Worm (Caenorhabditis elegans) whole organism, young adult: ENCODE data around the gene dnc-1.

Experiments
- B0035.1 ChIP-seq: sonication (generic microtip); optimal IDR thresholded peaks from 2 replicates; lab custom pipeline; 2016; ENCODE audit warnings: missing genetic modification characterization, mild to moderate bottlenecking, missing compliant biosample characterization, missing genotype, missing genetic modification reagents
- B0336.3 ChIP-seq: fragments of 200-800 bp; sonication (Bioruptor generic); IDR thresholded peaks from 2 replicates; pipeline ENCODE4 v1.3.6; 2022; ENCODE audit warnings: missing genetic modification characterization, missing compliant biosample characterization
- C06A6.2 ChIP-seq: fragments of 200-800 bp; sonication (Bioruptor generic); conservative IDR thresholded peaks from 2 replicates; pipeline ENCODE4 v1.3.6; 2022; ENCODE audit warnings: missing genetic modification characterization, missing compliant biosample characterization
- F10E7.11 ChIP-seq: sonication (generic microtip); optimal IDR thresholded peaks from 2 replicates; lab custom pipeline; 2017; ENCODE audit warnings: mild to moderate bottlenecking, missing genetic modification characterization, moderate library complexity, missing compliant biosample characterization
- F22D6.2 ChIP-seq: sonication (generic microtip); optimal IDR thresholded peaks from 2 replicates; lab custom pipeline; 2016; ENCODE audit warnings: mild to moderate bottlenecking, missing genetic modification characterization, missing compliant biosample characterization
- F52B5.7 ChIP-seq: sonication (generic microtip); optimal IDR thresholded peaks from 2 replicates; lab custom pipeline; 2016; ENCODE audit warnings: mild to moderate bottlenecking, missing genetic modification characterization, missing compliant biosample characterization
- F55B11.4 ChIP-seq: sonication (generic microtip); optimal IDR thresholded peaks from 2 replicates; lab custom pipeline; 2016; ENCODE audit warnings: missing compliant biosample characterization, missing genetic modification characterization, borderline replicate concordance; ENCODE audit not compliant: insufficient read depth
- K11D2.4 ChIP-seq: fragments of 200-800 bp; sonication (Bioruptor generic); IDR thresholded peaks from 2 replicates; pipeline ENCODE4 v1.3.6; 2022; ENCODE audit warnings: missing genetic modification reagents, missing genetic modification characterization, missing compliant biosample characterization
- K12H6.12 ChIP-seq: fragments of 200-800 bp; sonication (Bioruptor generic); optimal IDR thresholded peaks from 2 replicates; lab custom pipeline; 2018; ENCODE audit warnings: mild to moderate bottlenecking, missing genetic modification characterization, missing compliant biosample characterization
- Y53F4B.3 ChIP-seq: fragments of 200-800 bp; sonication (Bioruptor generic); IDR thresholded peaks from 2 replicates; pipeline ENCODE4 v1.3.6; 2022; ENCODE audit warnings: missing genetic modification reagents, missing genetic modification characterization, missing compliant biosample characterization
- Y67H2A.10 ChIP-seq: fragments of 200-800 bp; sonication (Bioruptor generic); conservative IDR thresholded peaks from 2 replicates; pipeline ENCODE4 v1.3.6; 2022; ENCODE audit warnings: missing genetic modification reagents, missing genetic modification characterization, missing compliant biosample characterization
- Y95B8A.8 ChIP-seq: fragments of 200-800 bp; sonication (Bioruptor generic); IDR thresholded peaks from 2 replicates; pipeline ENCODE4 v1.3.6; 2022; ENCODE audit warnings: missing genetic modification reagents, missing genetic modification characterization, missing compliant biosample characterization
- ZK185.1 ChIP-seq: sonication (generic microtip); optimal IDR thresholded peaks from 2 replicates; lab custom pipeline; 2016; ENCODE audit warnings: mild to moderate bottlenecking, missing genetic modification characterization, missing compliant biosample characterization; ENCODE audit not compliant: poor library complexity, severe bottlenecking
- ama-1 ChIP-seq, 3 experiments: fragments of 150-350 bp in 1 of 3; sonication (generic microtip) in 2 of 3; optimal IDR thresholded peaks; 2 replicates each; lab custom pipeline; 2014 to 2018; ENCODE audit warnings: missing biosample characterization in 2 of 3, missing genetic modification characterization in 2 of 3, missing genetic modification reagents in 2 of 3
- atf-7 ChIP-seq: sonication (generic microtip); optimal IDR thresholded peaks from 2 replicates; lab custom pipeline; 2017; ENCODE audit warnings: mild to moderate bottlenecking, missing genetic modification characterization, missing compliant biosample characterization
- attf-5 ChIP-seq: fragments of 200-800 bp; sonication (Bioruptor generic); optimal IDR thresholded peaks from 2 replicates; lab custom pipeline; 2018; ENCODE audit warnings: mild to moderate bottlenecking, missing genetic modification characterization, missing compliant biosample characterization
- attf-6 ChIP-seq: fragments of 200-800 bp; sonication (Bioruptor generic); IDR thresholded peaks from 2 replicates; pipeline ENCODE4 v1.3.6; 2022; ENCODE audit warnings: missing genetic modification reagents, missing genetic modification characterization, missing compliant biosample characterization
- cebp-1 ChIP-seq, 2 experiments: fragments of 200-800 bp in 1 of 2; sonication (Bioruptor generic) in 1 of 2; sonication (generic microtip) in 1 of 2; IDR thresholded peaks in 1 of 2; optimal IDR thresholded peaks in 1 of 2; 2 replicates each; pipeline versions ENCODE4 v1.3.6 to Lab custom; 2017 to 2022; ENCODE audit warnings: missing compliant biosample characterization in 2 of 2, missing genetic modification characterization in 2 of 2, mild to moderate bottlenecking in 1 of 2, missing genetic modification reagents in 1 of 2, moderate library complexity in 1 of 2
- ceh-40 ChIP-seq: fragments of 200-800 bp; sonication (Bioruptor generic); IDR thresholded peaks from 2 replicates; pipeline ENCODE4 v1.3.6; 2022; ENCODE audit warnings: missing genetic modification characterization, missing compliant biosample characterization
- ceh-79 ChIP-seq: sonication (generic microtip); optimal IDR thresholded peaks from 2 replicates; lab custom pipeline; 2017; ENCODE audit warnings: mild to moderate bottlenecking, missing genetic modification characterization, missing compliant biosample characterization
- chd-7 ChIP-seq: sonication (generic microtip); optimal IDR thresholded peaks from 2 replicates; lab custom pipeline; 2016; ENCODE audit warnings: mild to moderate bottlenecking, missing genetic modification characterization, moderate library complexity, missing compliant biosample characterization
- die-1 ChIP-seq: sonication (generic microtip); optimal IDR thresholded peaks from 2 replicates; lab custom pipeline; 2016; ENCODE audit warnings: missing genotype, mild to moderate bottlenecking, missing genetic modification characterization, missing compliant biosample characterization
- dox-1 ChIP-seq: fragments of 200-800 bp; sonication (Bioruptor generic); IDR thresholded peaks from 2 replicates; pipeline ENCODE4 v1.3.6; 2022; ENCODE audit warnings: missing genetic modification reagents, missing genetic modification characterization, missing compliant biosample characterization
- egl-44 ChIP-seq: fragments of 200-800 bp; sonication (Bioruptor generic); IDR thresholded peaks from 2 replicates; pipeline ENCODE4 v1.3.6; 2022; ENCODE audit warnings: missing genetic modification reagents, missing genetic modification characterization, missing compliant biosample characterization
- egrh-3 ChIP-seq: fragments of 200-800 bp; sonication (Bioruptor generic); IDR thresholded peaks from 2 replicates; pipeline ENCODE4 v1.3.6; 2022; ENCODE audit warnings: missing genetic modification reagents, missing genetic modification characterization, missing compliant biosample characterization
- ekl-4 ChIP-seq: fragments of 200-800 bp; sonication (Bioruptor generic); IDR thresholded peaks from 2 replicates; pipeline ENCODE4 v1.3.6; 2022; ENCODE audit warnings: missing genetic modification reagents, missing genetic modification characterization, missing compliant biosample characterization
- hlh-26 ChIP-seq: fragments of 200-800 bp; sonication (Bioruptor generic); conservative IDR thresholded peaks from 2 replicates; pipeline ENCODE4 v1.3.6; 2022; ENCODE audit warnings: missing genetic modification reagents, missing genetic modification characterization, missing compliant biosample characterization
- let-526 ChIP-seq: fragments of 200-800 bp; sonication (Bioruptor generic); IDR thresholded peaks from 2 replicates; pipeline ENCODE4 v1.3.6; 2022; ENCODE audit warnings: missing genetic modification reagents, missing genetic modification characterization, missing compliant biosample characterization
- let-607 ChIP-seq, 2 experiments: fragments of 200-800 bp in 1 of 2; sonication (Bioruptor generic) in 1 of 2; sonication (generic microtip) in 1 of 2; optimal IDR thresholded peaks; 2 replicates each; lab custom pipeline; 2016 to 2018; ENCODE audit warnings: mild to moderate bottlenecking in 2 of 2, missing compliant biosample characterization in 2 of 2, missing genetic modification characterization in 2 of 2, moderate library complexity in 2 of 2, missing genotype in 1 of 2
- lin-26 ChIP-seq: fragments of 200-800 bp; sonication (Bioruptor generic); IDR thresholded peaks from 2 replicates; pipeline ENCODE4 v1.3.6; 2022; ENCODE audit warnings: missing genetic modification reagents, missing genetic modification characterization, missing compliant biosample characterization
- lin-40 ChIP-seq: sonication (generic microtip); optimal IDR thresholded peaks from 2 replicates; lab custom pipeline; 2016; ENCODE audit warnings: missing genetic modification characterization, mild to moderate bottlenecking, missing compliant biosample characterization, missing genotype, missing genetic modification reagents
- lir-1 ChIP-seq: fragments of 200-800 bp; sonication (Bioruptor generic); conservative IDR thresholded peaks from 2 replicates; pipeline ENCODE4 v1.3.6; 2022; ENCODE audit warnings: missing genetic modification reagents, missing genetic modification characterization, missing compliant biosample characterization
- madf-10 ChIP-seq: sonication (generic microtip); optimal IDR thresholded peaks from 2 replicates; lab custom pipeline; 2016; ENCODE audit warnings: mild to moderate bottlenecking, missing genetic modification characterization, missing compliant biosample characterization
- madf-3 ChIP-seq: fragments of 200-800 bp; sonication (Bioruptor generic); IDR thresholded peaks from 2 replicates; pipeline ENCODE4 v1.3.6; 2022; ENCODE audit warnings: missing genetic modification reagents, missing genetic modification characterization, missing compliant biosample characterization
- mcd-1 ChIP-seq: fragments of 200-800 bp; sonication (Bioruptor generic); IDR thresholded peaks from 2 replicates; pipeline ENCODE4 v1.3.6; 2022; ENCODE audit warnings: missing genetic modification reagents, missing genetic modification characterization, missing compliant biosample characterization
- nfyb-1 ChIP-seq: fragments of 200-800 bp; sonication (Bioruptor generic); IDR thresholded peaks from 2 replicates; pipeline ENCODE4 v1.3.6; 2022; ENCODE audit warnings: missing genetic modification reagents, missing genetic modification characterization, missing compliant biosample characterization
- nhr-80 ChIP-seq: sonication (generic microtip); optimal IDR thresholded peaks from 2 replicates; lab custom pipeline; 2016; ENCODE audit warnings: missing genetic modification characterization, missing compliant biosample characterization
- pbrm-1 ChIP-seq: fragments of 200-800 bp; sonication (Bioruptor generic); IDR thresholded peaks from 2 replicates; pipeline ENCODE4 v1.3.6; 2022; ENCODE audit warnings: missing genetic modification reagents, missing genetic modification characterization, missing compliant biosample characterization
- rcor-1 ChIP-seq: fragments of 200-800 bp; sonication (Bioruptor generic); IDR thresholded peaks from 2 replicates; pipeline ENCODE4 v1.3.6; 2022; ENCODE audit warnings: missing genetic modification reagents, missing genetic modification characterization, missing compliant biosample characterization
- repo-1 ChIP-seq: sonication (generic microtip); optimal IDR thresholded peaks from 2 replicates; lab custom pipeline; 2017; ENCODE audit warnings: mild to moderate bottlenecking, missing genetic modification characterization, missing compliant biosample characterization
- somi-1 ChIP-seq: fragments of 200-800 bp; sonication (Bioruptor generic); optimal IDR thresholded peaks from 2 replicates; lab custom pipeline; 2018; ENCODE audit warnings: mild to moderate bottlenecking, missing genetic modification characterization, missing compliant biosample characterization
- tbp1 ChIP-seq: fragments of 200-800 bp; sonication (Bioruptor generic); optimal IDR thresholded peaks from 2 replicates; lab custom pipeline; 2018; ENCODE audit warnings: mild to moderate bottlenecking, missing genetic modification characterization, missing compliant biosample characterization
- unc-62 ChIP-seq: fragments of 150-350 bp; optimal IDR thresholded peaks from 2 replicates; lab custom pipeline; 2014; ENCODE audit warnings: missing biosample characterization, missing genetic modification reagents, missing genetic modification characterization
- zim-3 ChIP-seq: sonication (generic microtip); optimal IDR thresholded peaks from 2 replicates; lab custom pipeline; 2017; ENCODE audit warnings: mild to moderate bottlenecking, missing genetic modification characterization, moderate library complexity, missing compliant biosample characterization
- ztf-22 ChIP-seq: fragments of 200-800 bp; sonication (Bioruptor generic); optimal IDR thresholded peaks from 2 replicates; lab custom pipeline; 2018; ENCODE audit warnings: mild to moderate bottlenecking, missing genetic modification characterization, moderate library complexity, missing compliant biosample characterization
- ztf-26 ChIP-seq: sonication (generic microtip); optimal IDR thresholded peaks from 2 replicates; lab custom pipeline; 2017; ENCODE audit warnings: missing genetic modification characterization, missing compliant biosample characterization
- ztf-28 ChIP-seq: fragments of 200-800 bp; sonication (Bioruptor generic); IDR thresholded peaks from 2 replicates; pipeline ENCODE4 v1.3.6; 2022; ENCODE audit warnings: missing genetic modification reagents, missing genetic modification characterization, missing compliant biosample characterization

dnc-1 gene

DNA sequence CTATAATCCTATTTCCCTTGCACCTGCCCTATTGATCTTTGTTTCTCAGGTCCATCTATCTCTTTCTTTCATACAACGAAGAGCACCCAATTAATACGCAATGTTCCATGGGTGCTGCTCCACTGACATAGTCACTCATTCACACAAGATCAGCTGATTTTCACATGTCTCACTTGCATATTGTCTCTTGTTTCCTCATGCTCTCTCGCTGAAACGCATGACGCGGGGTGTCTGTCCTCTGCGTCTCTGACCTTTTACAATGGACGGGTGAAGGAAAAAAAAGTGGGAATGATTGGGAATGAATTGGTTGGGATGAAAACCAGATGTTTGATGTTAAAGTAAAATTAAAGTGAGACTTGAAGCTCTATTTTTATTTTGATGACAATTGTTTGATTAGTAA, 2.3 kb upstream of the dnc-1 start:
- peak in 1 of 2 experiments; percentile 14 for TF ChIP-seq let-607 (tag; optimal IDR thresholded peaks at IDR 0.05; lab: Kevin White, UChicago)
- peak; percentile 55 for TF ChIP-seq lir-1 (GFP tag; lab: Robert Waterston, UW)
- peak; percentile 59 for TF ChIP-seq madf-10
- TF ChIP-seq C06A6.2 (GFP tag; lab: Robert Waterston, UW) = peak; percentile 66; the same call in 1 of the 2 replicates
- no peak for TF ChIP-seq ztf-28 (GFP tag; lab: Robert Waterston, UW)
- TF ChIP-seq atf-7 (tag; lab: Kevin White, UChicago) = peak; percentile 74
- no peak for TF ChIP-seq F55B11.4 (tag; lab: Kevin White, UChicago)
- peak; percentile 54 for TF ChIP-seq tbp1 (GFP tag; lab: Kevin White, UChicago)
- TF ChIP-seq Y67H2A.10 (GFP tag; lab: Robert Waterston, UW) = peak; percentile 70; the same call in 1 of the 2 replicates
- TF ChIP-seq F52B5.7 (tag; lab: Kevin White, UChicago) = peak; percentile 73
- TF ChIP-seq ceh-40 = 0 out of 2 replicates have a peak, but pooled peaks have one; percentile 27
- TF ChIP-seq ztf-26 (tag; lab: Kevin White, UChicago) = peak; percentile 31
- peak; percentile 85 for TF ChIP-seq nfyb-1 (GFP tag; lab: Robert Waterston, UW)
- TF ChIP-seq pbrm-1 = peak; percentile 74
- TF ChIP-seq lin-40 (tag; lab: Kevin White, UChicago) = peak; percentile 51
- TF ChIP-seq ZK185.1 (tag; lab: Kevin White, UChicago) = peak; percentile 71
- TF ChIP-seq ekl-4 (GFP tag; lab: Robert Waterston, UW) = peak; percentile 85
- TF ChIP-seq unc-62 (GFP tag; lab: Kevin White, UChicago) = peak; percentile 73
- TF ChIP-seq egrh-3 (GFP tag; lab: Robert Waterston, UW) = peak; percentile 29; the same call in 1 of the 2 replicates
- TF ChIP-seq rcor-1 (GFP tag; lab: Robert Waterston, UW) = peak; percentile 29; the same call in 1 of the 2 replicates
- peak; percentile 72 for TF ChIP-seq attf-5 (GFP tag; lab: Kevin White, UChicago)
- TF ChIP-seq nhr-80 (tag; lab: Kevin White, UChicago) = no peak
- TF ChIP-seq lin-26 (GFP tag; lab: Robert Waterston, UW) = 0 out of 2 replicates have a peak, but pooled peaks have one; percentile 65
- TF ChIP-seq mcd-1 = peak; percentile 76
- no peak for TF ChIP-seq attf-6
- peak; percentile 71 for TF ChIP-seq K12H6.12
- peak; percentile 93 for TF ChIP-seq ama-1 (optimal IDR thresholded peaks at IDR 0.05; lab: Kevin White, UChicago)
- TF ChIP-seq ama-1 (GFP tag; optimal IDR thresholded peaks at IDR 0.05; lab: Kevin White, UChicago) = no peak
- TF ChIP-seq cebp-1 (GFP tag; IDR thresholded peaks at IDR 0.05; lab: Robert Waterston, UW) = peak; percentile 45
- TF ChIP-seq cebp-1 (tag; optimal IDR thresholded peaks at IDR 0.05; lab: Kevin White, UChicago) = peak; percentile 85
- TF ChIP-seq ceh-79 (tag; lab: Kevin White, UChicago) = no peak
- TF ChIP-seq Y53F4B.3 (GFP tag; lab: Robert Waterston, UW) = no peak
- peak; percentile 88 for TF ChIP-seq Y95B8A.8 (GFP tag; lab: Robert Waterston, UW)
- TF ChIP-seq hlh-26 (GFP tag; lab: Robert Waterston, UW) = no peak
- no peak for TF ChIP-seq zim-3
- no peak for TF ChIP-seq repo-1 (tag; lab: Kevin White, UChicago)
- TF ChIP-seq egl-44 = peak; percentile 74
- TF ChIP-seq dox-1 (GFP tag; lab: Robert Waterston, UW) = peak; percentile 75
- TF ChIP-seq chd-7 (tag; lab: Kevin White, UChicago) = peak; percentile 85
- TF ChIP-seq somi-1 = peak; percentile 91
- TF ChIP-seq B0035.1 (tag; lab: Kevin White, UChicago) = no peak
- TF ChIP-seq B0336.3 (GFP tag; lab: Robert Waterston, UW) = peak; percentile 17; the same call in 1 of the 2 replicates
- TF ChIP-seq ztf-22 = peak; percentile 75
- TF ChIP-seq madf-3 = peak; percentile 80; the same call in 1 of the 2 replicates
- TF ChIP-seq K11D2.4 (GFP tag; lab: Robert Waterston, UW) = peak; percentile 88
- peak; percentile 46 for TF ChIP-seq die-1 (tag; lab: Kevin White, UChicago)
- TF ChIP-seq F10E7.11 (tag; lab: Kevin White, UChicago) = peak; percentile 11
- TF ChIP-seq F22D6.2 (tag; lab: Kevin White, UChicago) = peak; percentile 18
- peak; percentile 89 for TF ChIP-seq let-526 (GFP tag; lab: Robert Waterston, UW)
